Worm (Caenorhabditis elegans) whole organism, young adult: ENCODE measurements around the gene C18D11.7.

ENCODE experiments used
- B0261.1 ChIP-seq: sonication (generic microtip); optimal IDR thresholded peaks from 2 replicates; lab custom pipeline; 2016; ENCODE audit warnings: mild to moderate bottlenecking, missing genetic modification characterization, moderate library complexity, missing compliant biosample characterization
- Y53F4B.3 ChIP-seq: fragments of 200-800 bp; sonication (Bioruptor generic); IDR thresholded peaks from 2 replicates; pipeline ENCODE4 v1.3.6; 2022; ENCODE audit warnings: missing genetic modification reagents, missing genetic modification characterization, missing compliant biosample characterization
- aptf-2 ChIP-seq: fragments of 200-800 bp; sonication (Bioruptor generic); conservative IDR thresholded peaks from 2 replicates; pipeline ENCODE4 v1.3.6; 2022; ENCODE audit warnings: missing genetic modification reagents, missing genetic modification characterization, missing compliant biosample characterization
- chd-7 ChIP-seq: sonication (generic microtip); optimal IDR thresholded peaks from 2 replicates; lab custom pipeline; 2016; ENCODE audit warnings: mild to moderate bottlenecking, missing genetic modification characterization, moderate library complexity, missing compliant biosample characterization
- egl-18 ChIP-seq: fragments of 200-800 bp; sonication (Bioruptor generic); IDR thresholded peaks from 2 replicates; pipeline ENCODE4 v1.3.6; 2022; ENCODE audit warnings: missing genetic modification reagents, missing genetic modification characterization, missing compliant biosample characterization
- lin-40 ChIP-seq: sonication (generic microtip); optimal IDR thresholded peaks from 2 replicates; lab custom pipeline; 2016; ENCODE audit warnings: missing genetic modification characterization, mild to moderate bottlenecking, missing compliant biosample characterization, missing genotype, missing genetic modification reagents
- madf-3 ChIP-seq: fragments of 200-800 bp; sonication (Bioruptor generic); IDR thresholded peaks from 2 replicates; pipeline ENCODE4 v1.3.6; 2022; ENCODE audit warnings: missing genetic modification reagents, missing genetic modification characterization, missing compliant biosample characterization
- madf-6 ChIP-seq: fragments of 200-800 bp; sonication (Bioruptor generic); IDR thresholded peaks from 2 replicates; pipeline ENCODE4 v1.3.6; 2022; ENCODE audit warnings: missing genetic modification reagents, missing genetic modification characterization, missing compliant biosample characterization

ce11 chrIII:11780183-11780664, 26.4 kb downstream of the C18D11.7 start, which contains the start of gene C24H11.5:
- TF ChIP-seq Y53F4B.3 (GFP tag; lab: Robert Waterston, UW) (no peak), B0261.1 (tag; lab: Kevin White, UChicago) (no peak), egl-18 (GFP tag; lab: Robert Waterston, UW) (no peak), chd-7 (no peak), aptf-2 (GFP tag; lab: Robert Waterston, UW) (no peak), madf-3 (no peak), lin-40 (tag; lab: Kevin White, UChicago) (no peak), madf-6 (GFP tag; lab: Robert Waterston, UW) (no peak)
